Worm (Caenorhabditis elegans) whole organism, L1 larva: Measurements from ENCODE around the gene M03C11.9.
A peak's percentile ranks its signal among the peaks of the same experiment; 100 is the strongest.
"Not testable (repeated sequence)": the region's sequence is repeated elsewhere in the genome, so short reads cannot be mapped to it uniquely, and the experiment has no call there.

ENCODE experiments used
- C04F5.9 ChIP-seq: sonication (generic microtip); optimal IDR thresholded peaks from 2 replicates; lab custom pipeline; 2016; ENCODE audit warnings: missing genetic modification characterization, missing compliant biosample characterization
- C16A3.4 ChIP-seq: fragments of 150-350 bp; optimal IDR thresholded peaks from 2 replicates; lab custom pipeline; 2014; ENCODE audit warnings: missing biosample characterization, missing genetic modification characterization
- F16B12.6 ChIP-seq: fragments of 150-350 bp; optimal IDR thresholded peaks from 2 replicates; lab custom pipeline; 2014; ENCODE audit warnings: missing biosample characterization, missing genetic modification characterization
- aha-1 ChIP-seq: fragments of 150-350 bp; optimal IDR thresholded peaks from 2 replicates; lab custom pipeline; 2014; ENCODE audit warnings: missing biosample characterization, missing genetic modification characterization
- aly-2 ChIP-seq: fragments of 150-350 bp; optimal IDR thresholded peaks from 2 replicates; lab custom pipeline; 2014; ENCODE audit warnings: missing biosample characterization, missing genetic modification characterization
- blmp-1 ChIP-seq: fragments of 150-350 bp; optimal IDR thresholded peaks from 2 replicates; lab custom pipeline; 2014; ENCODE audit warnings: missing biosample characterization, missing genetic modification characterization
- ceh-63 ChIP-seq: fragments of 200-800 bp; sonication (Bioruptor generic); optimal IDR thresholded peaks from 2 replicates; lab custom pipeline; 2018; ENCODE audit warnings: mild to moderate bottlenecking, missing genetic modification characterization, missing compliant biosample characterization
- ceh-8 ChIP-seq: fragments of 200-800 bp; sonication (Bioruptor generic); optimal IDR thresholded peaks from 2 replicates; lab custom pipeline; 2018; ENCODE audit warnings: mild to moderate bottlenecking, missing genetic modification characterization, moderate library complexity, missing compliant biosample characterization
- ceh-82 ChIP-seq, 3 experiments: fragments of 150-350 bp in 1 of 3; sonication (generic microtip) in 2 of 3; optimal IDR thresholded peaks; 2 replicates each; lab custom pipeline; 2014 to 2017; ENCODE audit warnings: missing biosample characterization in 3 of 3, missing genetic modification characterization in 3 of 3
- ceh-88 ChIP-seq: fragments of 200-800 bp; sonication (Bioruptor generic); IDR thresholded peaks from 2 replicates; pipeline ENCODE4 v1.3.6; 2022; ENCODE audit warnings: missing genetic modification characterization, missing compliant biosample characterization
- ces-1 ChIP-seq: fragments of 150-350 bp; optimal IDR thresholded peaks from 2 replicates; lab custom pipeline; 2014; ENCODE audit warnings: missing biosample characterization, missing genetic modification reagents, missing genetic modification characterization
- dpl-1 ChIP-seq, 3 experiments: fragments of 150-350 bp in 2 of 3; sonication (generic microtip) in 1 of 3; optimal IDR thresholded peaks; 2 replicates each; lab custom pipeline; 2014 to 2017; ENCODE audit warnings: missing biosample characterization in 3 of 3, missing genetic modification characterization in 3 of 3, missing genetic modification reagents in 3 of 3
- dsc-1 ChIP-seq: sonication (generic microtip); optimal IDR thresholded peaks from 2 replicates; lab custom pipeline; 2016; ENCODE audit warnings: mild to moderate bottlenecking, missing genetic modification characterization, missing compliant biosample characterization
- efl-3 ChIP-seq: fragments of 200-800 bp; sonication (Bioruptor generic); optimal IDR thresholded peaks from 2 replicates; lab custom pipeline; 2018; ENCODE audit warnings: mild to moderate bottlenecking, missing genetic modification characterization, missing compliant biosample characterization
- egl-27 ChIP-seq, 2 experiments: fragments of 150-350 bp in 1 of 2; sonication (generic microtip); optimal IDR thresholded peaks; 3 replicates each; lab custom pipeline; 2017 to 2018; ENCODE audit warnings: missing biosample characterization in 2 of 2, missing genetic modification characterization in 2 of 2, missing genetic modification reagents in 2 of 2
- fkh-10 ChIP-seq: sonication (generic microtip); optimal IDR thresholded peaks from 2 replicates; lab custom pipeline; 2017; ENCODE audit warnings: missing biosample characterization, missing genetic modification reagents, missing genetic modification characterization
- fkh-8 ChIP-seq: sonication (generic microtip); optimal IDR thresholded peaks from 2 replicates; lab custom pipeline; 2016; ENCODE audit warnings: mild to moderate bottlenecking, missing genetic modification characterization, missing compliant biosample characterization
- fos-1 ChIP-seq: fragments of 150-350 bp; optimal IDR thresholded peaks from 2 replicates; lab custom pipeline; 2014; ENCODE audit warnings: missing biosample characterization, missing genetic modification characterization
- irx-1 ChIP-seq: sonication (generic microtip); optimal IDR thresholded peaks from 2 replicates; lab custom pipeline; 2016; ENCODE audit warnings: missing genetic modification characterization, missing compliant biosample characterization
- isw-1 ChIP-seq: fragments of 200-800 bp; sonication (Bioruptor generic); IDR thresholded peaks from 2 replicates; pipeline ENCODE4 v1.3.6; 2022; ENCODE audit warnings: missing genetic modification characterization, missing compliant biosample characterization
- lin-15B ChIP-seq: fragments of 150-350 bp; sonication (generic microtip); optimal IDR thresholded peaks from 3 replicates; lab custom pipeline; 2014; ENCODE audit warnings: missing biosample characterization, missing genetic modification characterization
- lin-35 ChIP-seq, 2 experiments: fragments of 150-350 bp; optimal IDR thresholded peaks; 2 replicates each; lab custom pipeline; 2014; ENCODE audit warnings: missing biosample characterization in 2 of 2, missing genetic modification characterization in 2 of 2, missing genetic modification reagents in 2 of 2
- lir-3 ChIP-seq: sonication (generic microtip); optimal IDR thresholded peaks from 2 replicates; lab custom pipeline; 2016; ENCODE audit warnings: mild to moderate bottlenecking, missing genetic modification characterization, moderate library complexity, missing compliant biosample characterization; ENCODE audit not compliant: poor library complexity
- lsy-2 ChIP-seq, 2 experiments: fragments of 150-350 bp; optimal IDR thresholded peaks; 2 replicates each; lab custom pipeline; 2014; ENCODE audit warnings: missing biosample characterization in 2 of 2, missing genetic modification characterization in 2 of 2
- mab-9 ChIP-seq: fragments of 200-800 bp; sonication (Bioruptor generic); IDR thresholded peaks from 2 replicates; pipeline ENCODE4 v1.3.6; 2022; ENCODE audit warnings: missing genetic modification reagents, missing genetic modification characterization, missing compliant biosample characterization
- mep-1 ChIP-seq: fragments of 150-350 bp; optimal IDR thresholded peaks from 2 replicates; lab custom pipeline; 2014; ENCODE audit warnings: missing biosample characterization, missing genetic modification characterization
- nhr-19 ChIP-seq: fragments of 200-800 bp; sonication (Bioruptor generic); conservative IDR thresholded peaks from 2 replicates; pipeline ENCODE4 v1.3.6; 2022; ENCODE audit warnings: missing genetic modification characterization, missing compliant biosample characterization
- nhr-20 ChIP-seq: sonication (generic microtip); optimal IDR thresholded peaks from 2 replicates; lab custom pipeline; 2016; ENCODE audit warnings: mild to moderate bottlenecking, missing genetic modification characterization, missing compliant biosample characterization
- nhr-47 ChIP-seq: sonication (generic microtip); optimal IDR thresholded peaks from 2 replicates; lab custom pipeline; 2016; ENCODE audit warnings: mild to moderate bottlenecking, missing genetic modification characterization, moderate library complexity, missing compliant biosample characterization
- nhr-71 ChIP-seq: sonication (generic microtip); optimal IDR thresholded peaks from 2 replicates; lab custom pipeline; 2016; ENCODE audit warnings: mild to moderate bottlenecking, missing genetic modification characterization, moderate library complexity, missing compliant biosample characterization
- nhr-76 ChIP-seq: sonication (generic microtip); optimal IDR thresholded peaks from 2 replicates; lab custom pipeline; 2017; ENCODE audit warnings: missing biosample characterization, missing genetic modification characterization
- nhr-77 ChIP-seq: fragments of 150-350 bp; optimal IDR thresholded peaks from 2 replicates; lab custom pipeline; 2014; ENCODE audit warnings: missing biosample characterization, missing genetic modification characterization
- nhr-85 ChIP-seq: sonication (generic microtip); peaks from one replicate; lab custom pipeline; 2016; ENCODE audit warnings: missing genetic modification characterization, inconsistent platforms, missing compliant biosample characterization
- nhr-90 ChIP-seq: sonication (generic microtip); optimal IDR thresholded peaks from 2 replicates; lab custom pipeline; 2016; ENCODE audit warnings: mild to moderate bottlenecking, missing genetic modification characterization, missing compliant biosample characterization; ENCODE audit not compliant: poor library complexity
- rnt-1 ChIP-seq: sonication (generic microtip); optimal IDR thresholded peaks from 2 replicates; lab custom pipeline; 2016; ENCODE audit warnings: mild to moderate bottlenecking, missing genetic modification characterization, moderate library complexity, missing compliant biosample characterization
- snpc-4 ChIP-seq: fragments of 150-350 bp; optimal IDR thresholded peaks from 2 replicates; lab custom pipeline; 2014; ENCODE audit warnings: missing biosample characterization, missing genetic modification characterization
- sox-4 ChIP-seq: sonication (generic microtip); optimal IDR thresholded peaks from 2 replicates; lab custom pipeline; 2016; ENCODE audit warnings: missing genetic modification characterization, missing compliant biosample characterization
- swsn-7 ChIP-seq: sonication (generic microtip); optimal IDR thresholded peaks from 2 replicates; lab custom pipeline; 2016; ENCODE audit warnings: missing genetic modification characterization, missing compliant biosample characterization
- tbx-2 ChIP-seq: sonication (generic microtip); optimal IDR thresholded peaks from 2 replicates; lab custom pipeline; 2016; ENCODE audit warnings: missing genetic modification characterization, missing compliant biosample characterization
- unc-130 ChIP-seq: fragments of 150-350 bp; optimal IDR thresholded peaks from 2 replicates; lab custom pipeline; 2017; ENCODE audit warnings: missing biosample characterization, missing genetic modification characterization, inconsistent platforms
- unc-86 ChIP-seq: sonication (generic microtip); optimal IDR thresholded peaks from 2 replicates; lab custom pipeline; 2016; ENCODE audit warnings: missing genetic modification characterization, missing compliant biosample characterization
- unc-98 ChIP-seq: fragments of 200-800 bp; sonication (Bioruptor generic); IDR thresholded peaks from 2 replicates; pipeline ENCODE4 v1.3.6; 2022; ENCODE audit warnings: missing genetic modification characterization, missing compliant biosample characterization
- vab-15 ChIP-seq: sonication (generic microtip); optimal IDR thresholded peaks from 2 replicates; lab custom pipeline; 2017; ENCODE audit warnings: missing genotype, mild to moderate bottlenecking, missing genetic modification characterization, missing compliant biosample characterization
- xbp-1 ChIP-seq: sonication (generic microtip); optimal IDR thresholded peaks from 2 replicates; lab custom pipeline; 2016; ENCODE audit warnings: missing genetic modification characterization, missing compliant biosample characterization
- zag-1 ChIP-seq: fragments of 150-350 bp; optimal IDR thresholded peaks from 2 replicates; lab custom pipeline; 2014; ENCODE audit warnings: missing biosample characterization, missing genetic modification characterization
- ztf-11 ChIP-seq, 2 experiments: sonication (generic microtip); optimal IDR thresholded peaks; 2 replicates each; lab custom pipeline; 2016 to 2017; ENCODE audit warnings: missing genetic modification characterization in 2 of 2, missing biosample characterization in 1 of 2, missing compliant biosample characterization in 1 of 2

Gene M03C11.9

ce11 chrIII:10391628-10392027 is at the start of gene M03C11.9:
TSS of gene M03C11.9 (minus strand) at chrIII:10391728.
- no peak for TF ChIP-seq efl-3
- TF ChIP-seq nhr-77 (tag; lab: Kevin White, UChicago), result no peak
- TF ChIP-seq sox-4, result no peak
- no peak for TF ChIP-seq nhr-76
- TF ChIP-seq isw-1, result no peak
- no peak for TF ChIP-seq zag-1 (tag; lab: Kevin White, UChicago)
- TF ChIP-seq fos-1 (tag; lab: Kevin White, UChicago), result no peak

- TF ChIP-seq xbp-1 (tag; lab: Kevin White, UChicago); ceh-63 (GFP tag; lab: Kevin White, UChicago); egl-27 (tag; optimal IDR thresholded peaks at IDR 0.05; lab: Kevin White, UChicago): not testable (repeated sequence)
These were observed 47.3 kb upstream of the M03C11.9 start, which contains the start of gene H04D03.6 for ce11 chrIII:10438780-10439179. TSS of gene H04D03.6 (minus strand) at chrIII:10438880.

ce11 chrIII:10435938-10436842 is 44.7 kb upstream of the M03C11.9 start, which contains the start of the genes smrd-1 and enu-3.1:
TSS of gene smrd-1 (minus strand) at chrIII:10435988.
TSS of gene enu-3.1 (plus strand) at chrIII:10436276.
- TF ChIP-seq blmp-1, result peak; percentile 26
- peak; percentile 63 for TF ChIP-seq unc-98 (GFP tag; lab: Robert Waterston, UW)
- peak; percentile 23 for TF ChIP-seq irx-1
- TF ChIP-seq ceh-82 (tag; optimal IDR thresholded peaks at IDR 0.05; lab: Kevin White, UChicago), result peak; percentile 41 to 65 (median 41)
- peak; percentile 62 for TF ChIP-seq unc-86 (tag; lab: Kevin White, UChicago)
- TF ChIP-seq fkh-10 (GFP tag; lab: Kevin White, UChicago), result peak; percentile 82
- peak; percentile 13 for TF ChIP-seq C16A3.4 (tag; lab: Kevin White, UChicago)
- peak; percentile 84 for TF ChIP-seq nhr-47
- TF ChIP-seq nhr-19 (GFP tag; lab: Robert Waterston, UW), result peak; percentile 78
- TF ChIP-seq ceh-8 (GFP tag; lab: Kevin White, UChicago), result peak; percentile 93
- peak; percentile 72 for TF ChIP-seq lin-15B
- TF ChIP-seq unc-130 (tag; lab: Kevin White, UChicago), result peak; percentile 20
- peak; percentile 61 for TF ChIP-seq xbp-1 (tag; lab: Kevin White, UChicago)
- peak; percentile 64 for TF ChIP-seq nhr-85 (tag; lab: Kevin White, UChicago)
- TF ChIP-seq F16B12.6, result peak; percentile 88
- TF ChIP-seq mab-9, result peak; percentile 63
- peak; percentile 74 for TF ChIP-seq dsc-1
- TF ChIP-seq ces-1 (GFP tag; lab: Kevin White, UChicago), result peak; percentile 92
- TF ChIP-seq swsn-7 (tag; lab: Kevin White, UChicago), result peak; percentile 70
- TF ChIP-seq aha-1 (tag; lab: Kevin White, UChicago), result peak; percentile 25
- peak; percentile 72 to 77 for TF ChIP-seq lsy-2 (tag; optimal IDR thresholded peaks at IDR 0.05; lab: Kevin White, UChicago)
- TF ChIP-seq nhr-77 (tag; lab: Kevin White, UChicago), result peak; percentile 29
- peak; percentile 72 for TF ChIP-seq ceh-88 (GFP tag; lab: Robert Waterston, UW)
- peak; percentile 57 for TF ChIP-seq lir-3 (tag; lab: Kevin White, UChicago)
- TF ChIP-seq fkh-8 (tag; lab: Kevin White, UChicago), result peak; percentile 80
- peak; percentile 69 to 73 for TF ChIP-seq lin-35 (GFP tag; optimal IDR thresholded peaks at IDR 0.05; lab: Kevin White, UChicago)
- peak; percentile 28 for TF ChIP-seq aly-2 (tag; lab: Kevin White, UChicago)
- peak; percentile 63 for TF ChIP-seq nhr-90 (tag; lab: Kevin White, UChicago)
- peak; percentile 9 for TF ChIP-seq C04F5.9
- TF ChIP-seq tbx-2, result peak; percentile 78
- TF ChIP-seq mep-1, result peak; percentile 42
- TF ChIP-seq snpc-4, result peak; percentile 13
- peak; percentile 82 for TF ChIP-seq nhr-71 (tag; lab: Kevin White, UChicago)
- peak; percentile 37 to 75 (median 66) for TF ChIP-seq dpl-1 (GFP tag; optimal IDR thresholded peaks at IDR 0.05; lab: Kevin White, UChicago)
- TF ChIP-seq isw-1, result peak; percentile 73
- TF ChIP-seq ztf-11 (tag; optimal IDR thresholded peaks at IDR 0.05; lab: Kevin White, UChicago), result peak in 1 of 2 experiments; percentile 65
- peak; percentile 44 for TF ChIP-seq vab-15 (tag; lab: Kevin White, UChicago)
- peak; percentile 66 for TF ChIP-seq nhr-20 (tag; lab: Kevin White, UChicago)
- TF ChIP-seq rnt-1 (tag; lab: Kevin White, UChicago), result peak; percentile 59
